Worm (Caenorhabditis elegans) whole organism, L4 larva: ENCODE results near the gene C26B9.7.

ENCODE experiments used
- F10B5.3 ChIP-seq: sonication (generic microtip); optimal IDR thresholded peaks from 2 replicates; lab custom pipeline; 2016; ENCODE audit warnings: mild to moderate bottlenecking, missing genetic modification characterization, missing compliant biosample characterization
- F26F4.8 ChIP-seq: fragments of 200-800 bp; sonication (Bioruptor generic); conservative IDR thresholded peaks from 2 replicates; pipeline ENCODE4 v1.3.6; 2022; ENCODE audit warnings: missing genetic modification characterization, missing compliant biosample characterization
- F44E2.7 ChIP-seq: fragments of 200-800 bp; sonication (Bioruptor generic); IDR thresholded peaks from 2 replicates; pipeline ENCODE4 v2.1.2; 2022; ENCODE audit warnings: missing genetic modification characterization, missing compliant biosample characterization
- R02D3.7 ChIP-seq: fragments of 150-350 bp; sonication (generic microtip); optimal IDR thresholded peaks from 3 replicates; lab custom pipeline; 2014; ENCODE audit warnings: missing biosample characterization, missing genetic modification characterization
- T20F7.1 ChIP-seq: fragments of 200-800 bp; sonication (Bioruptor generic); optimal IDR thresholded peaks from 2 replicates; lab custom pipeline; 2018; ENCODE audit warnings: mild to moderate bottlenecking, missing genetic modification characterization, missing compliant biosample characterization
- T26A8.4 ChIP-seq: fragments of 200-800 bp; sonication (Bioruptor generic); IDR thresholded peaks from 2 replicates; pipeline ENCODE4 v1.3.6; 2022; ENCODE audit warnings: missing genetic modification characterization, missing compliant biosample characterization
- Y48G9A.11 ChIP-seq: fragments of 200-800 bp; sonication (Bioruptor generic); IDR thresholded peaks from 2 replicates; pipeline ENCODE4 v1.3.6; 2022; ENCODE audit warnings: missing genetic modification reagents, missing genetic modification characterization, missing compliant biosample characterization
- Y75B8A.6 ChIP-seq: fragments of 200-800 bp; sonication (Bioruptor generic); IDR thresholded peaks from 2 replicates; pipeline ENCODE4 v1.3.6; 2022; ENCODE audit warnings: missing genetic modification reagents, missing genetic modification characterization, missing compliant biosample characterization
- aha-1 ChIP-seq: fragments of 150-350 bp; peaks from one replicate; lab custom pipeline; 2014; ENCODE audit warnings: missing biosample characterization, missing genetic modification characterization
- ama-1 ChIP-seq: fragments of 150-350 bp; optimal IDR thresholded peaks from 2 replicates; lab custom pipeline; 2014; ENCODE audit warnings: inconsistent platforms, mixed read lengths
- arid-1 ChIP-seq: fragments of 200-800 bp; sonication (Bioruptor generic); conservative IDR thresholded peaks from 2 replicates; pipeline ENCODE4 v1.3.6; 2022; ENCODE audit warnings: missing genetic modification reagents, missing genetic modification characterization, missing compliant biosample characterization
- ceh-20 ChIP-seq: fragments of 200-800 bp; sonication (Bioruptor generic); IDR thresholded peaks from 2 replicates; pipeline ENCODE4 v1.3.6; 2022; ENCODE audit warnings: missing genetic modification reagents, missing genetic modification characterization, missing compliant biosample characterization
- ceh-32 ChIP-seq: sonication (generic microtip); optimal IDR thresholded peaks from 2 replicates; lab custom pipeline; 2016; ENCODE audit warnings: mild to moderate bottlenecking, missing genetic modification characterization, missing compliant biosample characterization; ENCODE audit not compliant: poor library complexity
- ceh-62 ChIP-seq: sonication (generic microtip); optimal IDR thresholded peaks from 2 replicates; lab custom pipeline; 2017; ENCODE audit warnings: missing biosample characterization, missing genetic modification characterization
- cey-2 ChIP-seq: sonication (generic microtip); optimal IDR thresholded peaks from 3 replicates; lab custom pipeline; 2017; ENCODE audit warnings: missing genetic modification characterization, mild to moderate bottlenecking, missing compliant biosample characterization, antibody characterized with exemption, borderline replicate concordance; ENCODE audit not compliant: insufficient read depth
- daf-12 ChIP-seq: fragments of 150-350 bp; optimal IDR thresholded peaks from 2 replicates; lab custom pipeline; 2014; ENCODE audit warnings: missing biosample characterization, missing genetic modification reagents, missing genetic modification characterization
- daf-8 ChIP-seq: fragments of 200-800 bp; sonication (Bioruptor generic); IDR thresholded peaks from 2 replicates; pipeline ENCODE4 v1.3.6; 2022; ENCODE audit warnings: missing genetic modification characterization, missing compliant biosample characterization
- dmd-6 ChIP-seq: fragments of 200-800 bp; sonication (Bioruptor generic); IDR thresholded peaks from 2 replicates; pipeline ENCODE4 v1.3.6; 2022; ENCODE audit warnings: missing genetic modification reagents, missing genetic modification characterization, missing compliant biosample characterization
- dmd-9 ChIP-seq: fragments of 200-800 bp; sonication (Bioruptor generic); IDR thresholded peaks from 2 replicates; pipeline ENCODE4 v1.3.6; 2022; ENCODE audit warnings: missing genetic modification reagents, missing genetic modification characterization, missing compliant biosample characterization
- dve-1 ChIP-seq: sonication (generic microtip); optimal IDR thresholded peaks from 2 replicates; lab custom pipeline; 2017; ENCODE audit warnings: antibody characterized with exemption, mild to moderate bottlenecking, missing genetic modification characterization, missing compliant biosample characterization; ENCODE audit not compliant: insufficient read depth
- egl-43 ChIP-seq: fragments of 200-800 bp; sonication (Bioruptor generic); IDR thresholded peaks from 2 replicates; pipeline ENCODE4 v1.3.6; 2022; ENCODE audit warnings: missing genetic modification reagents, missing genetic modification characterization, missing compliant biosample characterization
- fkh-10 ChIP-seq: fragments of 150-350 bp; optimal IDR thresholded peaks from 2 replicates; lab custom pipeline; 2014; ENCODE audit warnings: missing biosample characterization, missing genetic modification reagents, missing genetic modification characterization
- fos-1 ChIP-seq: fragments of 150-350 bp; optimal IDR thresholded peaks from 2 replicates; lab custom pipeline; 2014; ENCODE audit warnings: missing biosample characterization, missing genetic modification characterization
- gei-8 ChIP-seq: fragments of 200-800 bp; sonication (Bioruptor generic); optimal IDR thresholded peaks from 2 replicates; lab custom pipeline; 2018; ENCODE audit warnings: mild to moderate bottlenecking, missing genetic modification characterization, missing compliant biosample characterization
- hif-1 ChIP-seq, 2 experiments: sonication (generic microtip); optimal IDR thresholded peaks; 2 replicates each; lab custom pipeline; 2016 to 2017; ENCODE audit warnings: missing compliant biosample characterization in 2 of 2, missing genetic modification characterization in 2 of 2, missing genetic modification reagents in 2 of 2, missing genotype in 2 of 2, mild to moderate bottlenecking in 1 of 2
- hlh-11 ChIP-seq: fragments of 200-800 bp; sonication (Bioruptor generic); optimal IDR thresholded peaks from 2 replicates; lab custom pipeline; 2018; ENCODE audit warnings: mild to moderate bottlenecking, missing genetic modification characterization, missing compliant biosample characterization
- hlh-30 ChIP-seq: sonication (generic microtip); optimal IDR thresholded peaks from 2 replicates; lab custom pipeline; 2017; ENCODE audit warnings: antibody characterized with exemption, mild to moderate bottlenecking, missing genetic modification characterization, missing compliant biosample characterization; ENCODE audit not compliant: insufficient read depth
- hmg-1.1 ChIP-seq: fragments of 200-800 bp; sonication (Bioruptor generic); IDR thresholded peaks from 2 replicates; pipeline ENCODE4 v1.3.6; 2022; ENCODE audit warnings: missing genetic modification reagents, missing genetic modification characterization, missing compliant biosample characterization
- lin-1 ChIP-seq: fragments of 200-800 bp; sonication (Bioruptor generic); IDR thresholded peaks from 2 replicates; pipeline ENCODE4 v1.3.6; 2022; ENCODE audit warnings: missing genetic modification reagents, missing genetic modification characterization, missing compliant biosample characterization
- lin-13 ChIP-seq: fragments of 150-350 bp; optimal IDR thresholded peaks from 2 replicates; lab custom pipeline; 2014; ENCODE audit warnings: missing biosample characterization, missing genetic modification reagents, missing genetic modification characterization
- lin-15B ChIP-seq: fragments of 150-350 bp; sonication (generic microtip); optimal IDR thresholded peaks from 3 replicates; lab custom pipeline; 2014; ENCODE audit warnings: missing biosample characterization, missing genetic modification characterization
- madf-5 ChIP-seq, 2 experiments: fragments of 200-800 bp; sonication (Bioruptor generic); IDR thresholded peaks; 2 replicates each; pipeline ENCODE4 v1.3.6; 2022; ENCODE audit warnings: missing compliant biosample characterization in 2 of 2, missing genetic modification characterization in 2 of 2
- mdl-1 ChIP-seq, 2 experiments: fragments of 150-350 bp in 1 of 2; sonication (generic microtip) in 1 of 2; optimal IDR thresholded peaks; 2 replicates each; lab custom pipeline; 2014 to 2017; ENCODE audit warnings: missing biosample characterization in 2 of 2, missing genetic modification characterization in 2 of 2
- mdt-29 ChIP-seq: fragments of 200-800 bp; sonication (Bioruptor generic); IDR thresholded peaks from 2 replicates; pipeline ENCODE4 v1.3.6; 2022; ENCODE audit warnings: missing genetic modification reagents, missing genetic modification characterization, missing compliant biosample characterization
- mep-1 ChIP-seq: fragments of 150-350 bp; sonication (generic microtip); optimal IDR thresholded peaks from 3 replicates; lab custom pipeline; 2014; ENCODE audit warnings: missing biosample characterization, missing genetic modification characterization
- mes-2 ChIP-seq: sonication (generic microtip); optimal IDR thresholded peaks from 2 replicates; lab custom pipeline; 2016; ENCODE audit warnings: missing genotype, mild to moderate bottlenecking, missing genetic modification characterization, missing compliant biosample characterization; ENCODE audit not compliant: poor library complexity, severe bottlenecking
- nhr-25 ChIP-seq: sonication (generic microtip); optimal IDR thresholded peaks from 2 replicates; lab custom pipeline; 2017; ENCODE audit warnings: missing genetic modification characterization, mild to moderate bottlenecking, missing compliant biosample characterization, antibody characterized with exemption, moderate library complexity, borderline replicate concordance; ENCODE audit not compliant: insufficient read depth
- nhr-28 ChIP-seq: fragments of 150-350 bp; optimal IDR thresholded peaks from 2 replicates; lab custom pipeline; 2014; ENCODE audit warnings: missing biosample characterization, missing genetic modification characterization
- nhr-48 ChIP-seq: sonication (generic microtip); optimal IDR thresholded peaks from 2 replicates; lab custom pipeline; 2016; ENCODE audit warnings: mild to moderate bottlenecking, missing genetic modification characterization, missing compliant biosample characterization
- nhr-76 ChIP-seq: fragments of 150-350 bp; optimal IDR thresholded peaks from 2 replicates; lab custom pipeline; 2014; ENCODE audit warnings: missing biosample characterization, missing genetic modification characterization
- pha-4 ChIP-seq, 2 experiments: fragments of 150-350 bp in 1 of 2; fragments of 200-800 bp in 1 of 2; sonication (Bioruptor generic) in 1 of 2; IDR thresholded peaks in 1 of 2; optimal IDR thresholded peaks in 1 of 2; 2 replicates each; pipeline versions ENCODE4 v1.3.6 to Lab custom; 2014 to 2022; ENCODE audit warnings: missing genetic modification characterization in 2 of 2, missing genetic modification reagents in 2 of 2, missing biosample characterization in 1 of 2, missing compliant biosample characterization in 1 of 2
- pqm-1 ChIP-seq: sonication (generic microtip); optimal IDR thresholded peaks from 2 replicates; lab custom pipeline; 2017; ENCODE audit warnings: missing biosample characterization, missing genetic modification characterization
- spr-1 ChIP-seq: sonication (generic microtip); optimal IDR thresholded peaks from 2 replicates; lab custom pipeline; 2016; ENCODE audit warnings: mild to moderate bottlenecking, missing genetic modification characterization, missing compliant biosample characterization
- unc-130 ChIP-seq: sonication (generic microtip); optimal IDR thresholded peaks from 2 replicates; lab custom pipeline; 2016; ENCODE audit warnings: missing genetic modification reagents, missing genetic modification characterization, missing compliant biosample characterization

Gene C26B9.7

ce11 chrX:5354022-5354876, 12.1 kb downstream of the C26B9.7 start, which contains the start of gene pfn-2 (continued):
- TF ChIP-seq hlh-30 (tag; lab: Kevin White, UChicago) (no peak), ceh-20 (no peak), mep-1 (tag; lab: Kevin White, UChicago) (peak; percentile 33), dmd-6 (GFP tag; lab: Robert Waterston, UW) (peak; percentile 40), F10B5.3 (tag; lab: Kevin White, UChicago) (no peak), madf-5 (GFP tag; IDR thresholded peaks at IDR 0.05; lab: Robert Waterston, UW) (no peak), nhr-48 (no peak), lin-1 (GFP tag; lab: Robert Waterston, UW) (no peak), unc-130 (no peak), F26F4.8 (GFP tag; lab: Robert Waterston, UW) (no peak), lin-15B (tag; lab: Kevin White, UChicago) (no peak), mes-2 (tag; lab: Kevin White, UChicago) (peak; percentile 31), egl-43 (GFP tag; lab: Robert Waterston, UW) (0 out of 2 replicates have a peak, but pooled peaks have one; percentile 72), hmg-1.1 (GFP tag; lab: Robert Waterston, UW) (peak; percentile 69), dmd-9 (GFP tag; lab: Robert Waterston, UW) (0 out of 2 replicates have a peak, but pooled peaks have one; percentile 32), daf-8 (GFP tag; lab: Robert Waterston, UW) (no peak), daf-12 (tag; lab: Kevin White, UChicago) (no peak), spr-1 (tag; lab: Kevin White, UChicago) (no peak), cey-2 (tag; lab: Kevin White, UChicago) (no peak)

DNA sequence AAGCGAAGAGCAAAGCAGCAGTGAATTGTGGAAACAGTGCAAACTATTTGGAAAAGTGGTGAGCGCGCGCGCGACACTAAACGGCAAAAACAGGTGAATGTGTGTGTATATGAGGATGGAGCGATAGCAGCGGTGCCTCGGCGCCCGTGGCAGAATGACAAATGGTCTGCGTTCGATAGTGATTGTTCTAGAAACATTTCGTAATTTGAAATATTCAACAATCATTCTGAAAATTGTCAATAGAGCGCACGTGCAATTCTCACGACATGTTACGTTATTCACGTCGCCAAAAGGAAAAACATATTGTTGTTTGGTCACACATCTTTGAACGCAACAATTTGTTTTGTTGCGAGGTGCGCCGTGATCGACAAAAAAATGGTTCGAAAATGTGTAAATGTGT, 13.1 kb downstream of the C26B9.7 start:
- TF ChIP-seq fos-1 (tag; lab: Kevin White, UChicago) (no peak), aha-1 (tag; lab: Kevin White, UChicago) (peak; percentile 100), mes-2 (tag; lab: Kevin White, UChicago) (no peak), nhr-25 (no peak), lin-1 (GFP tag; lab: Robert Waterston, UW) (no peak), mdl-1 (tag; optimal IDR thresholded peaks at IDR 0.05; lab: Kevin White, UChicago) (peak in 1 of 2 experiments; percentile 4), mep-1 (tag; lab: Kevin White, UChicago) (peak; percentile 45), lin-13 (GFP tag; lab: Kevin White, UChicago) (peak; percentile 18), daf-12 (tag; lab: Kevin White, UChicago) (no peak), T26A8.4 (GFP tag; lab: Robert Waterston, UW) (0 out of 2 replicates have a peak, but pooled peaks have one; percentile 9), mdt-29 (GFP tag; lab: Robert Waterston, UW) (peak; percentile 35; the same call in 1 of the 2 replicates), dmd-6 (GFP tag; lab: Robert Waterston, UW) (peak; percentile 57), fkh-10 (GFP tag; lab: Kevin White, UChicago) (no peak), F44E2.7 (GFP tag; lab: Robert Waterston, UW) (no peak), dve-1 (peak; percentile 62), Y48G9A.11 (no peak), pha-4 (GFP tag; IDR thresholded peaks at IDR 0.05; lab: Robert Waterston, UW) (no peak), pha-4 (tag; optimal IDR thresholded peaks at IDR 0.05; lab: Kevin White, UChicago) (peak; percentile 44), hlh-30 (tag; lab: Kevin White, UChicago) (peak; percentile 77), ceh-32 (no peak), nhr-48 (no peak), R02D3.7 (tag; lab: Kevin White, UChicago) (no peak), nhr-76 (tag; lab: Kevin White, UChicago) (no peak), hlh-11 (tag; lab: Kevin White, UChicago) (peak; percentile 68), Y75B8A.6 (0 out of 2 replicates have a peak, but pooled peaks have one; percentile 30), nhr-28 (tag; lab: Kevin White, UChicago) (peak; percentile 14), egl-43 (GFP tag; lab: Robert Waterston, UW) (no peak), F26F4.8 (GFP tag; lab: Robert Waterston, UW) (no peak), pqm-1 (no peak), ceh-62 (tag; lab: Kevin White, UChicago) (no peak), hif-1 (tag; optimal IDR thresholded peaks at IDR 0.05; lab: Kevin White, UChicago) (peak; percentile 46 to 98), T20F7.1 (GFP tag; lab: Kevin White, UChicago) (no peak), arid-1 (GFP tag; lab: Robert Waterston, UW) (no peak), ama-1 (lab: Kevin White, UChicago) (no peak), gei-8 (GFP tag; lab: Kevin White, UChicago) (no peak)
